Worm (Caenorhabditis elegans): Measurements from ENCODE around the gene ulp-1.

DNA sequence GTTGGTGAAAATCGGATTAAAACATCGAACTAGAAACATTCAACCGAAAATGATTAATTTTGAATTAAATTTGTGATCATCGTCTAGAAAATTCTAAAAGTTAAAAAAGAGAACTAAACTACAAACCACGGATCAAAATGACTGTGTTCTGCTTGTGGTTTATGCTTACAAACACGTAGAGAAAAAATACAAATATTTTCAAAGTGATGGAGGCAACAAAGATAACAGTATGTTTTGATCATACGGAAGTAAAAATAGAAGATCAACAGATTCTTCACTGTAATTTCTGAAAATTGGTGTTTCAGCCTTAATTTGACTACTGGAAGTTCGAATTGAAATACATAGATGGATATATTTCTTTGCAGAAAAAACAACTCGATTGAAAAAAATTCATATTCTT is 33.7 kb upstream of the ulp-1 start:
- TF ChIP-seq elt-1 (tag; optimal IDR thresholded peaks at IDR 0.05; ENCODE audit: borderline replicate concordance, insufficient read depth) (no peak), pha-4 (tag; optimal IDR thresholded peaks at IDR 0.05) (no peak), bed-3 (GFP tag; optimal IDR thresholded peaks at IDR 0.05) (no peak), unc-120 (tag; optimal IDR thresholded peaks at IDR 0.05; ENCODE audit: poor library complexity, severe bottlenecking) (no peak), snpc-4 (tag; optimal IDR thresholded peaks at IDR 0.05) (no peak), nhr-28 (tag; optimal IDR thresholded peaks at IDR 0.05) (no peak), mls-2 (tag; optimal IDR thresholded peaks at IDR 0.05) (no peak)

Measured in whole organism, mixed stage, embryonic.